Worm (Caenorhabditis elegans) whole organism, early embryonic: ENCODE results near the gene K07E3.4.

Source experiments
- B0310.2 ChIP-seq: sonication (generic microtip); optimal IDR thresholded peaks from 2 replicates; lab custom pipeline; 2016; ENCODE audit warnings: mild to moderate bottlenecking, missing genetic modification characterization, missing compliant biosample characterization
- F13C5.2 ChIP-seq: sonication (generic microtip); optimal IDR thresholded peaks from 2 replicates; lab custom pipeline; 2017; ENCODE audit warnings: mild to moderate bottlenecking, missing genetic modification characterization, inconsistent platforms, missing compliant biosample characterization
- aly-1 ChIP-seq: sonication (generic microtip); optimal IDR thresholded peaks from 2 replicates; lab custom pipeline; 2016; ENCODE audit warnings: missing genetic modification characterization, missing compliant biosample characterization
- ama-1 ChIP-seq: fragments of 150-350 bp; optimal IDR thresholded peaks from 2 replicates; lab custom pipeline; 2014
- ceh-13 ChIP-seq: fragments of 200-800 bp; sonication (Bioruptor generic); optimal IDR thresholded peaks from 2 replicates; lab custom pipeline; 2018; ENCODE audit warnings: mild to moderate bottlenecking, missing genetic modification characterization, missing compliant biosample characterization
- ceh-36 ChIP-seq: sonication (generic microtip); optimal IDR thresholded peaks from 2 replicates; lab custom pipeline; 2016; ENCODE audit warnings: missing genetic modification characterization, inconsistent platforms, missing compliant biosample characterization
- ets-7 ChIP-seq: sonication (generic microtip); optimal IDR thresholded peaks from 2 replicates; lab custom pipeline; 2016; ENCODE audit warnings: missing genotype, missing genetic modification characterization, missing compliant biosample characterization
- flt-1 ChIP-seq: fragments of 200-800 bp; sonication (Bioruptor generic); IDR thresholded peaks from 2 replicates; pipeline ENCODE4 v1.3.6; 2022; ENCODE audit warnings: missing genetic modification characterization, missing compliant biosample characterization
- hmbx-1 ChIP-seq: sonication (generic microtip); optimal IDR thresholded peaks from 2 replicates; lab custom pipeline; 2016; ENCODE audit warnings: mild to moderate bottlenecking, missing genetic modification characterization, missing compliant biosample characterization
- hmg-4 ChIP-seq: fragments of 200-800 bp; sonication (Bioruptor generic); optimal IDR thresholded peaks from 2 replicates; lab custom pipeline; 2018; ENCODE audit warnings: mild to moderate bottlenecking, missing genetic modification characterization, missing compliant biosample characterization
- hnd-1 ChIP-seq: sonication (generic microtip); optimal IDR thresholded peaks from 2 replicates; lab custom pipeline; 2016; ENCODE audit warnings: missing genetic modification characterization, missing compliant biosample characterization
- pes-1 ChIP-seq: fragments of 200-800 bp; sonication (Bioruptor generic); IDR thresholded peaks from 2 replicates; pipeline ENCODE4 v1.3.6; 2022; ENCODE audit warnings: missing genetic modification reagents, missing genetic modification characterization, missing compliant biosample characterization
- scrt-1 ChIP-seq: fragments of 200-800 bp; sonication (Bioruptor generic); IDR thresholded peaks from 2 replicates; pipeline ENCODE4 v1.3.6; 2022; ENCODE audit warnings: missing genetic modification characterization, missing compliant biosample characterization
- sea-1 ChIP-seq: fragments of 200-800 bp; sonication (Bioruptor generic); conservative IDR thresholded peaks from 2 replicates; pipeline ENCODE4 v1.3.6; 2022; ENCODE audit warnings: missing genetic modification characterization, missing compliant biosample characterization
- tbx-11 ChIP-seq: fragments of 200-800 bp; sonication (Bioruptor generic); IDR thresholded peaks from 2 replicates; pipeline ENCODE4 v1.3.6; 2022; ENCODE audit warnings: missing genetic modification characterization, missing compliant biosample characterization
- tbx-37 ChIP-seq: fragments of 200-800 bp; sonication (Bioruptor generic); conservative IDR thresholded peaks from 2 replicates; pipeline ENCODE4 v1.3.6; 2022; ENCODE audit warnings: missing genetic modification reagents, missing genetic modification characterization, missing compliant biosample characterization
- tra-4 ChIP-seq: sonication (generic microtip); optimal IDR thresholded peaks from 2 replicates; lab custom pipeline; 2017; ENCODE audit warnings: missing genetic modification characterization, missing compliant biosample characterization

K07E3.4 gene

ce11 chrX:8086725-8087641 lies 3.2 kb upstream of the K07E3.4 start:
- TF ChIP-seq B0310.2 (tag; lab: Kevin White, UChicago) (no peak), hmbx-1 (no peak), ceh-13 (GFP tag; lab: Kevin White, UChicago) (no peak), tbx-11 (GFP tag; lab: Robert Waterston, UW) (no peak), aly-1 (tag; lab: Kevin White, UChicago) (no peak), hmg-4 (GFP tag; lab: Kevin White, UChicago) (no peak), ets-7 (tag; lab: Kevin White, UChicago) (no peak), flt-1 (no peak), scrt-1 (no peak), ama-1 (lab: Kevin White, UChicago) (no peak), tra-4 (tag; lab: Kevin White, UChicago) (no peak), ceh-36 (no peak)

DNA sequence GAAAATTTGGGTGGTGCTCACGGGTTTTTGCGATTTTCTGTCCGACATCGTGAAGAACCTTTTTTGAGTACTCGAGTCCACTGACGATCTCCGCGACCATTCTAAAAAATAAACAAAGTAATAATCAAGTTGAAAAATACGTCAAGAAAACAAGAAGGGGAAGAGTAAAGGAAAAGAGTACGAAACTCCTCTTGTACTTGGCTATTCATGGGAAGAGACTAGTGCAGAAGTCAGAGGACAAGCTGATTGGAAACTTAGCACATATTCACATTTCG lies 2.6 kb upstream of the K07E3.4 start, which contains the start of gene dao-3:
Gene dao-3 (minus strand): TSS at position 101 of the 275 bp plus-strand sequence.
- TF ChIP-seq F13C5.2 (tag; lab: Kevin White, UChicago) (no peak), scrt-1 (no peak), hmbx-1 (no peak)

DNA sequence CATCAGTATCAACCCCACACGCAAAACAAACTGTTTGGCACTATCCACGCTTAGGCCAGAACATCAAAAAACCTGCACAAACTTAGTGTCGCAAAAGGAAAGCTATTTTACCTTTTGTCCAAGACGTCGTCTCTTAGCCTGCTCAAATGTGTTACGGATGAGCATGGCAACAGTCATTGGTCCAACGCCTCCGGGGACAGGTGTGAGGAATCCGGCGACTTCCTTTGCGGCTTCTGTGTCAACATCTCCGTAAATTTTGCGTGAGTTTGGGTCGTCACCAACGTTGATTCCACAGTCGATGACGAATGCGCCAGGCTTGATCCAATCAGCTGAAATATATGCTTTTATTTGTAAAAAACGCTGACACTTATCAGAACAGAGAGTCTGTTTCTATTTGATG lies 851 bp upstream of the K07E3.4 start:
- TF ChIP-seq flt-1 (no peak), sea-1 (GFP tag; lab: Robert Waterston, UW) (no peak), tbx-37 (GFP tag; lab: Robert Waterston, UW) (no peak), tbx-11 (GFP tag; lab: Robert Waterston, UW) (no peak), ceh-13 (GFP tag; lab: Kevin White, UChicago) (no peak), aly-1 (tag; lab: Kevin White, UChicago) (no peak), hmbx-1 (no peak), ceh-36 (no peak), hmg-4 (GFP tag; lab: Kevin White, UChicago) (no peak), ets-7 (tag; lab: Kevin White, UChicago) (no peak), pes-1 (no peak), B0310.2 (tag; lab: Kevin White, UChicago) (no peak)

DNA sequence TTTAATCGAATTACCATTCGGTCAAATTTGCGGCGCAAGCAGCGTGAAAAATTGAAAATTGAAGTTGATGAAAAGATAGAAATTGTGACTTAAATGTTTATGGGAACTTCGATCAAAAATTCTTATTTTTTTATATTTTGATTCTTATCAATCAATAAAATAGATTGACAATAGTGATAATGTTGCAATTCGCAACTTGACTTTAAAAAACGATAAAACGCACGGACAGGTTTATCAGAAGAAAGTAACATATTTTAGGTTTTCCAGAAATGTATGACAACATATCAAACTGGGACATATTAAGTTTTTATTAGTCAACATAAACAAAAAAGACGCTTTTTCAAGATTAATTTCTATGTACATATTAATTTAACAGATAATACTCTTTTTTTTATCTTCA lies 488 bp downstream of the K07E3.4 start:
- no peak for TF ChIP-seq tra-4 (tag; lab: Kevin White, UChicago)
- no peak for TF ChIP-seq tbx-37 (GFP tag; lab: Robert Waterston, UW)
- no peak for TF ChIP-seq ama-1 (lab: Kevin White, UChicago)
- TF ChIP-seq ceh-36: no peak
- TF ChIP-seq hmg-4 (GFP tag; lab: Kevin White, UChicago): no peak
- no peak for TF ChIP-seq tbx-11 (GFP tag; lab: Robert Waterston, UW)
- TF ChIP-seq ets-7 (tag; lab: Kevin White, UChicago): no peak
- TF ChIP-seq sea-1 (GFP tag; lab: Robert Waterston, UW): no peak
- no peak for TF ChIP-seq B0310.2 (tag; lab: Kevin White, UChicago)
- no peak for TF ChIP-seq pes-1
- no peak for TF ChIP-seq flt-1
- no peak for TF ChIP-seq scrt-1

ce11 chrX:8082703-8083102 lies 1.1 kb downstream of the K07E3.4 start:
- TF ChIP-seq pes-1 (no peak), tbx-11 (GFP tag; lab: Robert Waterston, UW) (no peak), ama-1 (lab: Kevin White, UChicago) (no peak), aly-1 (tag; lab: Kevin White, UChicago) (no peak), hmbx-1 (no peak), B0310.2 (tag; lab: Kevin White, UChicago) (no peak), ceh-13 (GFP tag; lab: Kevin White, UChicago) (no peak), hnd-1 (tag; lab: Kevin White, UChicago) (no peak), tbx-37 (GFP tag; lab: Robert Waterston, UW) (no peak), flt-1 (no peak)

- TF ChIP-seq hnd-1 (tag; lab: Kevin White, UChicago) (no peak), F13C5.2 (tag; lab: Kevin White, UChicago) (no peak), ama-1 (lab: Kevin White, UChicago) (no peak), ceh-36 (no peak), ceh-13 (GFP tag; lab: Kevin White, UChicago) (no peak), hmbx-1 (no peak), scrt-1 (no peak), B0310.2 (tag; lab: Kevin White, UChicago) (no peak), tbx-11 (GFP tag; lab: Robert Waterston, UW) (no peak), sea-1 (GFP tag; lab: Robert Waterston, UW) (no peak), aly-1 (tag; lab: Kevin White, UChicago) (no peak), hmg-4 (GFP tag; lab: Kevin White, UChicago) (no peak), tbx-37 (GFP tag; lab: Robert Waterston, UW) (no peak), tra-4 (tag; lab: Kevin White, UChicago) (no peak), ets-7 (tag; lab: Kevin White, UChicago) (no peak), flt-1 (no peak)
Observed at ce11 chrX:8078899-8079298, 4.9 kb downstream of the K07E3.4 start.

DNA sequence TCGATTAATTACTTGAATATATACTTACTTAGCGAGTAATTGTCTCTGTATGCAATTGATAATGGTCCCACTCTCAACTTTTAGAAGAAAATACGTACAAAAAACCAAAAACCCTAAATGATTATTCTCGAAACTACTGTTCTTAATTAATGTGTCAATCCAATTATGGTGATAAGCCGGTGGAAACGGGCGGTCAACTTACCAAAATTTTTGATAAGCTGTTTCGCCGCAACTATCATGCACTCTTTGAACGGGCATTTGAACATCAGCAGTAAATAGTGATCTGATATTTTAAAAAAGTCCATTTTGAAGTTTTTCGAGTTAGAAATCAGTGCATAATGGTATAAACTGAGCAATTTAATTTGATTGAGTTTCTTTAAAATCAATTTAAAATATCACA lies 5.4 kb downstream of the K07E3.4 start:
- TF ChIP-seq ceh-36 (no peak), ceh-13 (GFP tag; lab: Kevin White, UChicago) (no peak), F13C5.2 (tag; lab: Kevin White, UChicago) (no peak), aly-1 (tag; lab: Kevin White, UChicago) (no peak)

- no peak for TF ChIP-seq scrt-1
- TF ChIP-seq tra-4 (tag; lab: Kevin White, UChicago): no peak
- TF ChIP-seq aly-1 (tag; lab: Kevin White, UChicago): no peak
- TF ChIP-seq ceh-13 (GFP tag; lab: Kevin White, UChicago): no peak
- no peak for TF ChIP-seq tbx-11 (GFP tag; lab: Robert Waterston, UW)
- TF ChIP-seq hnd-1 (tag; lab: Kevin White, UChicago): no peak
Observed at ce11 chrX:8077748-8078147, 6.1 kb downstream of the K07E3.4 start, which contains the start of gene C46F2.1. Gene C46F2.1, plus strand, starts transcription at chrX:8078048.
